Fruit fly (Drosophila melanogaster) whole organism, prepupa: ENCODE results near the gene Frl.

Experiments
- CG8632 ChIP-seq: fragments of 200-800 bp; sonication (Bioruptor generic); optimal IDR thresholded peaks from 3 replicates; lab custom pipeline; 2016; ENCODE audit warnings: missing biosample characterization, missing genetic modification characterization
- Eip75B ChIP-seq: fragments of 200-800 bp; sonication (Bioruptor generic); optimal IDR thresholded peaks from 3 replicates; lab custom pipeline; 2016; ENCODE audit warnings: missing biosample characterization, missing genetic modification characterization
- Ets96B ChIP-seq: fragments of 200-800 bp; optimal IDR thresholded peaks from 2 replicates; lab custom pipeline; 2019; ENCODE audit warnings: missing biosample characterization, mild to moderate bottlenecking, missing genetic modification characterization, moderate library complexity
- Gug ChIP-seq: fragments of 200-800 bp; sonication (Bioruptor generic); IDR thresholded peaks from 2 replicates; pipeline ENCODE4 v1.3.6; 2022; ENCODE audit warnings: missing biosample characterization, missing genetic modification characterization
- Hr38 ChIP-seq: sonication (Bioruptor generic); optimal IDR thresholded peaks from 2 replicates; lab custom pipeline; 2016; ENCODE audit warnings: missing biosample characterization, missing genetic modification characterization
- dsx ChIP-seq: fragments of 200-800 bp; optimal IDR thresholded peaks from 3 replicates; lab custom pipeline; 2019; ENCODE audit warnings: missing biosample characterization, mild to moderate bottlenecking, missing genetic modification characterization, moderate library complexity; ENCODE audit not compliant: poor library complexity, severe bottlenecking
- topi ChIP-seq: fragments of 200-800 bp; sonication (Bioruptor generic); optimal IDR thresholded peaks from 3 replicates; lab custom pipeline; 2016; ENCODE audit warnings: missing biosample characterization, missing genetic modification characterization
- vri ChIP-seq: fragments of 200-800 bp; sonication (Bioruptor generic); optimal IDR thresholded peaks from 3 replicates; lab custom pipeline; 2016; ENCODE audit warnings: missing biosample characterization, mild to moderate bottlenecking, missing genetic modification characterization

- TF ChIP-seq Ets96B (tag; lab: Kevin White, UChicago) (no peak), Eip75B (GFP tag; lab: Kevin White, UChicago) (no peak), vri (GFP tag; lab: Kevin White, UChicago) (no peak), dsx (no peak), Gug (GFP tag; lab: Robert Waterston, UW) (no peak), Hr38 (GFP tag; lab: Kevin White, UChicago) (no peak), CG8632 (GFP tag; lab: Kevin White, UChicago) (no peak), topi (no peak)
Observed at dm6 chr3L:14056816-14057215, 3.8 kb downstream of the Frl start.
